Fruit fly (Drosophila melanogaster) whole organism, prepupa: ENCODE data around the gene emc.

ENCODE experiments used
- Blimp-1 ChIP-seq: fragments of 200-800 bp; sonication (Bioruptor generic); optimal IDR thresholded peaks from 3 replicates; lab custom pipeline; 2017; ENCODE audit warnings: missing biosample characterization, missing genetic modification characterization, mild to moderate bottlenecking, moderate library complexity, missing genetic modification reagents
- CG15336 ChIP-seq: fragments of 200-800 bp; sonication (Bioruptor generic); IDR thresholded peaks from 2 replicates; pipeline ENCODE4 v1.3.6; 2022; ENCODE audit warnings: missing biosample characterization, missing genetic modification characterization
- Ets21C ChIP-seq: fragments of 200-800 bp; sonication (Bioruptor generic); optimal IDR thresholded peaks from 3 replicates; lab custom pipeline; 2016; ENCODE audit warnings: missing biosample characterization, missing genetic modification characterization
- OdsH ChIP-seq: fragments of 200-800 bp; sonication (Bioruptor generic); optimal IDR thresholded peaks from 3 replicates; lab custom pipeline; 2016; ENCODE audit warnings: missing biosample characterization, missing genetic modification characterization
- Sox102F ChIP-seq: fragments of 200-800 bp; sonication (Bioruptor generic); optimal IDR thresholded peaks from 2 replicates; lab custom pipeline; 2016; ENCODE audit warnings: missing biosample characterization, mild to moderate bottlenecking, missing genetic modification characterization
- fd85E ChIP-seq: fragments of 200-800 bp; sonication (Bioruptor generic); optimal IDR thresholded peaks from 3 replicates; lab custom pipeline; 2016; ENCODE audit warnings: missing biosample characterization, missing genetic modification characterization
- fkh ChIP-seq: fragments of 200-800 bp; sonication (Bioruptor generic); optimal IDR thresholded peaks from 3 replicates; lab custom pipeline; 2017; ENCODE audit warnings: missing biosample characterization, mild to moderate bottlenecking, missing genetic modification characterization, moderate library complexity
- svp ChIP-seq: fragments of 200-800 bp; sonication (Bioruptor generic); peaks from one replicate; lab custom pipeline; 2016; ENCODE audit warnings: missing biosample characterization, missing genetic modification characterization
- topi ChIP-seq: fragments of 200-800 bp; sonication (Bioruptor generic); optimal IDR thresholded peaks from 3 replicates; lab custom pipeline; 2016; ENCODE audit warnings: missing biosample characterization, missing genetic modification characterization
- vri ChIP-seq: fragments of 200-800 bp; sonication (Bioruptor generic); optimal IDR thresholded peaks from 3 replicates; lab custom pipeline; 2016; ENCODE audit warnings: missing biosample characterization, mild to moderate bottlenecking, missing genetic modification characterization

DNA sequence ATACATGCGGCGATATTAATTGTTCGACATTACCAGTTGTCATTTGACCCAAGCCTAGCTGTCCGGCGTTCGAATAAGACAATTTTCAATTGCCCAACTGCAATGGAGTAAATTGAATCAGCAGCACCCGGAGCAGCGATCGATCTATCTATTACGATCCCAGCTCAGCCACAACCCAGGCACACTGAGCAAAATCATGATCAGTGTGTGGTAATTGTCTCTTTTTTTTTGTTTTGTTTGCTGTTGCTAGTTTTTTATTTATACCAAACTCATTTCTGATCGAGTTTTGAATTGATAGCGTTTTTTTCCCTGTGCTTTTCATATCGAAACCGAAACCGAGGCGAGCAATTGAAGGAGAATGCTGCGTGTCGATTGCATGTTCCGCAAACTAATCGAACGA lies 27.3 kb upstream of the emc start:
- TF ChIP-seq Ets21C (GFP tag; lab: Kevin White, UChicago) = no peak
- no peak for TF ChIP-seq OdsH
- TF ChIP-seq topi (GFP tag; lab: Kevin White, UChicago) = no peak
- TF ChIP-seq svp (GFP tag; lab: Kevin White, UChicago) = no peak
- no peak for TF ChIP-seq Sox102F
- no peak for TF ChIP-seq fkh
- no peak for TF ChIP-seq Blimp-1 (GFP tag; lab: Kevin White, UChicago)
- TF ChIP-seq vri (GFP tag; lab: Kevin White, UChicago) = no peak
- peak; percentile 52 for TF ChIP-seq CG15336
- no peak for TF ChIP-seq fd85E (GFP tag; lab: Kevin White, UChicago)
